Worm (Caenorhabditis elegans) whole organism, L4/young adult: ENCODE data around the gene F42A6.6.

Experiments used
- W03F9.2 ChIP-seq: fragments of 150-350 bp; optimal IDR thresholded peaks from 2 replicates; lab custom pipeline; 2014; ENCODE audit warnings: missing biosample characterization, missing genetic modification characterization
- him-1 ChIP-seq: sonication (generic microtip); optimal IDR thresholded peaks from 2 replicates; lab custom pipeline; 2016; ENCODE audit warnings: missing genotype, missing genetic modification reagents, missing genetic modification characterization, missing compliant biosample characterization

DNA sequence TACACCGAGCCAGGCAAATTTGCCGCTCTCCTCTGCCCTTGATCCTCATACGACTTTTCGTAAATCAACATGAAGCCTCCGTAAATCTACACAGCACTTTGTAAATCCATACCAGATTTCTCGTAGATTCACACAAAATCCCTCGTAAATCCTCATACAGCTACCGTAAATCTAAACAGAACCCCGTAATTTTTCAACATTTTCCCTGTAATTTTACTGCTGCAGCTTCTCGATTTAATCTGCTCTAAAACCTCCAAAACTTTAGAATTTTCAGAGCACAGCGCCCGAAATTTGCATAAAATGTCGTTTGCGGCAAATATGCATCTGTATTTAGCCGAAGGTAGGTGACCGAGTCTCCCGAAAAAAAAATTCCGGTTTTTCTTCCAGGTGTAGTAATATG, 18.1 kb upstream of the F42A6.6 start, which contains the start of gene F42A6.1:
- TF ChIP-seq him-1 (tag; lab: Kevin White, UChicago) (no peak), W03F9.2 (no peak)
